Worm (Caenorhabditis elegans) whole organism, L4 larva: Measurements from ENCODE around the gene lron-13.

ENCODE experiments used
- F26F4.8 ChIP-seq: fragments of 200-800 bp; sonication (Bioruptor generic); conservative IDR thresholded peaks from 2 replicates; pipeline ENCODE4 v1.3.6; 2022; ENCODE audit warnings: missing genetic modification characterization, missing compliant biosample characterization
- F44E2.7 ChIP-seq: fragments of 200-800 bp; sonication (Bioruptor generic); IDR thresholded peaks from 2 replicates; pipeline ENCODE4 v2.1.2; 2022; ENCODE audit warnings: missing genetic modification characterization, missing compliant biosample characterization
- F49E8.2 ChIP-seq: sonication (generic microtip); optimal IDR thresholded peaks from 2 replicates; lab custom pipeline; 2016; ENCODE audit warnings: missing compliant biosample characterization, mild to moderate bottlenecking, missing genetic modification characterization, borderline replicate concordance
- Y48G9A.11 ChIP-seq: fragments of 200-800 bp; sonication (Bioruptor generic); IDR thresholded peaks from 2 replicates; pipeline ENCODE4 v1.3.6; 2022; ENCODE audit warnings: missing genetic modification reagents, missing genetic modification characterization, missing compliant biosample characterization
- aha-1 ChIP-seq: fragments of 150-350 bp; peaks from one replicate; lab custom pipeline; 2014; ENCODE audit warnings: missing biosample characterization, missing genetic modification characterization
- arid-1 ChIP-seq: fragments of 200-800 bp; sonication (Bioruptor generic); conservative IDR thresholded peaks from 2 replicates; pipeline ENCODE4 v1.3.6; 2022; ENCODE audit warnings: missing genetic modification reagents, missing genetic modification characterization, missing compliant biosample characterization
- attf-4 ChIP-seq: sonication (generic microtip); optimal IDR thresholded peaks from 3 replicates; lab custom pipeline; 2017; ENCODE audit warnings: missing biosample characterization, missing genetic modification characterization
- ceh-20 ChIP-seq: fragments of 200-800 bp; sonication (Bioruptor generic); IDR thresholded peaks from 2 replicates; pipeline ENCODE4 v1.3.6; 2022; ENCODE audit warnings: missing genetic modification reagents, missing genetic modification characterization, missing compliant biosample characterization
- ceh-28 ChIP-seq: fragments of 150-350 bp; optimal IDR thresholded peaks from 2 replicates; lab custom pipeline; 2014; ENCODE audit warnings: missing biosample characterization, missing genetic modification reagents, missing genetic modification characterization
- ceh-32 ChIP-seq: sonication (generic microtip); optimal IDR thresholded peaks from 2 replicates; lab custom pipeline; 2016; ENCODE audit warnings: mild to moderate bottlenecking, missing genetic modification characterization, missing compliant biosample characterization; ENCODE audit not compliant: poor library complexity
- ceh-62 ChIP-seq: sonication (generic microtip); optimal IDR thresholded peaks from 2 replicates; lab custom pipeline; 2017; ENCODE audit warnings: missing biosample characterization, missing genetic modification characterization
- ctbp-1 ChIP-seq: fragments of 200-800 bp; sonication (Bioruptor generic); IDR thresholded peaks from 2 replicates; pipeline ENCODE4 v1.3.6; 2022; ENCODE audit warnings: missing genetic modification reagents, missing genetic modification characterization, missing compliant biosample characterization
- daf-12 ChIP-seq: fragments of 150-350 bp; optimal IDR thresholded peaks from 2 replicates; lab custom pipeline; 2014; ENCODE audit warnings: missing biosample characterization, missing genetic modification reagents, missing genetic modification characterization
- daf-16 ChIP-seq, 3 experiments: sonication (generic microtip); optimal IDR thresholded peaks; 2 replicates each; lab custom pipeline; 2016 to 2017; ENCODE audit warnings: missing genetic modification characterization in 3 of 3, missing genetic modification reagents in 3 of 3, mild to moderate bottlenecking in 2 of 3, missing compliant biosample characterization in 2 of 3, missing biosample characterization in 1 of 3, moderate library complexity in 1 of 3
- dmd-6 ChIP-seq: fragments of 200-800 bp; sonication (Bioruptor generic); IDR thresholded peaks from 2 replicates; pipeline ENCODE4 v1.3.6; 2022; ENCODE audit warnings: missing genetic modification reagents, missing genetic modification characterization, missing compliant biosample characterization
- dpl-1 ChIP-seq: fragments of 150-350 bp; optimal IDR thresholded peaks from 2 replicates; lab custom pipeline; 2014; ENCODE audit warnings: missing biosample characterization, missing genetic modification reagents, missing genetic modification characterization
- dve-1 ChIP-seq: sonication (generic microtip); optimal IDR thresholded peaks from 2 replicates; lab custom pipeline; 2017; ENCODE audit warnings: antibody characterized with exemption, mild to moderate bottlenecking, missing genetic modification characterization, missing compliant biosample characterization; ENCODE audit not compliant: insufficient read depth
- egl-43 ChIP-seq: fragments of 200-800 bp; sonication (Bioruptor generic); IDR thresholded peaks from 2 replicates; pipeline ENCODE4 v1.3.6; 2022; ENCODE audit warnings: missing genetic modification reagents, missing genetic modification characterization, missing compliant biosample characterization
- fkh-10 ChIP-seq: fragments of 150-350 bp; optimal IDR thresholded peaks from 2 replicates; lab custom pipeline; 2014; ENCODE audit warnings: missing biosample characterization, missing genetic modification reagents, missing genetic modification characterization
- hif-1 ChIP-seq, 2 experiments: sonication (generic microtip); optimal IDR thresholded peaks; 2 replicates each; lab custom pipeline; 2016 to 2017; ENCODE audit warnings: missing compliant biosample characterization in 2 of 2, missing genetic modification characterization in 2 of 2, missing genetic modification reagents in 2 of 2, missing genotype in 2 of 2, mild to moderate bottlenecking in 1 of 2
- hlh-11 ChIP-seq: fragments of 200-800 bp; sonication (Bioruptor generic); optimal IDR thresholded peaks from 2 replicates; lab custom pipeline; 2018; ENCODE audit warnings: mild to moderate bottlenecking, missing genetic modification characterization, missing compliant biosample characterization
- hlh-30 ChIP-seq: sonication (generic microtip); optimal IDR thresholded peaks from 2 replicates; lab custom pipeline; 2017; ENCODE audit warnings: antibody characterized with exemption, mild to moderate bottlenecking, missing genetic modification characterization, missing compliant biosample characterization; ENCODE audit not compliant: insufficient read depth
- hmg-1.1 ChIP-seq: fragments of 200-800 bp; sonication (Bioruptor generic); IDR thresholded peaks from 2 replicates; pipeline ENCODE4 v1.3.6; 2022; ENCODE audit warnings: missing genetic modification reagents, missing genetic modification characterization, missing compliant biosample characterization
- lin-15B ChIP-seq: fragments of 150-350 bp; sonication (generic microtip); optimal IDR thresholded peaks from 3 replicates; lab custom pipeline; 2014; ENCODE audit warnings: missing biosample characterization, missing genetic modification characterization
- lin-38 ChIP-seq: fragments of 200-800 bp; sonication (Bioruptor generic); IDR thresholded peaks from 2 replicates; pipeline ENCODE4 v1.3.6; 2022; ENCODE audit warnings: missing genetic modification reagents, missing genetic modification characterization, missing compliant biosample characterization
- lin-39 ChIP-seq: fragments of 150-350 bp; optimal IDR thresholded peaks from 2 replicates; lab custom pipeline; 2014; ENCODE audit warnings: missing biosample characterization, missing genetic modification reagents, missing genetic modification characterization
- lsy-2 ChIP-seq, 2 experiments: fragments of 150-350 bp in 1 of 2; sonication (generic microtip) in 1 of 2; optimal IDR thresholded peaks; 2 replicates each; lab custom pipeline; 2014 to 2017; ENCODE audit warnings: missing biosample characterization in 2 of 2, missing genetic modification characterization in 2 of 2
- mes-2 ChIP-seq: sonication (generic microtip); optimal IDR thresholded peaks from 2 replicates; lab custom pipeline; 2016; ENCODE audit warnings: missing genotype, mild to moderate bottlenecking, missing genetic modification characterization, missing compliant biosample characterization; ENCODE audit not compliant: poor library complexity, severe bottlenecking
- mxl-3 ChIP-seq: fragments of 200-800 bp; sonication (Bioruptor generic); optimal IDR thresholded peaks from 2 replicates; lab custom pipeline; 2018; ENCODE audit warnings: mild to moderate bottlenecking, missing genetic modification characterization, missing compliant biosample characterization
- nhr-11 ChIP-seq: fragments of 150-350 bp; optimal IDR thresholded peaks from 2 replicates; lab custom pipeline; 2014; ENCODE audit warnings: missing biosample characterization, missing genetic modification characterization
- nhr-28 ChIP-seq: fragments of 150-350 bp; optimal IDR thresholded peaks from 2 replicates; lab custom pipeline; 2014; ENCODE audit warnings: missing biosample characterization, missing genetic modification characterization
- nhr-48 ChIP-seq: sonication (generic microtip); optimal IDR thresholded peaks from 2 replicates; lab custom pipeline; 2016; ENCODE audit warnings: mild to moderate bottlenecking, missing genetic modification characterization, missing compliant biosample characterization
- nhr-6 ChIP-seq: fragments of 150-350 bp; optimal IDR thresholded peaks from 2 replicates; lab custom pipeline; 2014; ENCODE audit warnings: missing biosample characterization, missing genetic modification characterization
- pha-4 ChIP-seq, 2 experiments: fragments of 150-350 bp in 1 of 2; fragments of 200-800 bp in 1 of 2; sonication (Bioruptor generic) in 1 of 2; IDR thresholded peaks in 1 of 2; optimal IDR thresholded peaks in 1 of 2; 2 replicates each; pipeline versions ENCODE4 v1.3.6 to Lab custom; 2014 to 2022; ENCODE audit warnings: missing genetic modification characterization in 2 of 2, missing genetic modification reagents in 2 of 2, missing biosample characterization in 1 of 2, missing compliant biosample characterization in 1 of 2
- pqm-1 ChIP-seq: sonication (generic microtip); optimal IDR thresholded peaks from 2 replicates; lab custom pipeline; 2017; ENCODE audit warnings: missing biosample characterization, missing genetic modification characterization
- rbr-2 ChIP-seq: sonication (generic microtip); optimal IDR thresholded peaks from 2 replicates; lab custom pipeline; 2016; ENCODE audit warnings: missing genotype, missing genetic modification characterization, missing compliant biosample characterization
- snpc-1.2 ChIP-seq: fragments of 200-800 bp; sonication (Bioruptor generic); IDR thresholded peaks from 2 replicates; pipeline ENCODE4 v1.3.6; 2022; ENCODE audit warnings: missing genetic modification reagents, missing genetic modification characterization, missing compliant biosample characterization
- spr-3 ChIP-seq: fragments of 200-800 bp; sonication (Bioruptor generic); optimal IDR thresholded peaks from 2 replicates; lab custom pipeline; 2018; ENCODE audit warnings: mild to moderate bottlenecking, missing genetic modification characterization, missing compliant biosample characterization
- tag-97 ChIP-seq: fragments of 200-800 bp; sonication (Bioruptor generic); IDR thresholded peaks from 2 replicates; pipeline ENCODE4 v1.3.6; 2022; ENCODE audit warnings: missing genetic modification characterization, missing compliant biosample characterization
- tra-1 ChIP-seq: fragments of 200-800 bp; sonication (Bioruptor generic); IDR thresholded peaks from 2 replicates; pipeline ENCODE4 v1.3.6; 2022; ENCODE audit warnings: missing genetic modification reagents, missing genetic modification characterization, missing compliant biosample characterization
- unc-130 ChIP-seq: sonication (generic microtip); optimal IDR thresholded peaks from 2 replicates; lab custom pipeline; 2016; ENCODE audit warnings: missing genetic modification reagents, missing genetic modification characterization, missing compliant biosample characterization
- unc-62 ChIP-seq, 3 experiments: fragments of 150-350 bp in 1 of 3; sonication (generic microtip); optimal IDR thresholded peaks in 2 of 3; peaks in 1 of 3; 1 replicate in 1 of 3; 2 replicates in 2 of 3; lab custom pipeline; 2014 to 2017; ENCODE audit warnings: missing biosample characterization in 3 of 3, missing genetic modification characterization in 3 of 3, missing genetic modification reagents in 3 of 3, missing genotype in 1 of 3
- zip-11 ChIP-seq: fragments of 200-800 bp; sonication (Bioruptor generic); IDR thresholded peaks from 2 replicates; pipeline ENCODE4 v1.3.6; 2022; ENCODE audit warnings: missing genetic modification characterization, missing compliant biosample characterization
- ztf-11 ChIP-seq: fragments of 150-350 bp; optimal IDR thresholded peaks from 2 replicates; lab custom pipeline; 2014; ENCODE audit warnings: missing biosample characterization, missing genetic modification characterization

Gene lron-13

ce11 chrIII:13526702-13527101, 536 bp upstream of the lron-13 start:
- peak; percentile 70 for TF ChIP-seq fkh-10 (GFP tag; lab: Kevin White, UChicago)
- TF ChIP-seq ctbp-1 = peak; percentile 51; the same call in 1 of the 2 replicates
- peak; percentile 37; the same call in 1 of the 2 replicates for TF ChIP-seq snpc-1.2 (GFP tag; lab: Robert Waterston, UW)
- TF ChIP-seq ztf-11 (tag; lab: Kevin White, UChicago) = no peak
- no peak for TF ChIP-seq arid-1 (GFP tag; lab: Robert Waterston, UW)
- TF ChIP-seq, all 104 proteins: peak for 3

- TF ChIP-seq lin-15B (tag; lab: Kevin White, UChicago) (no peak), dve-1 (tag; lab: Kevin White, UChicago) (peak; percentile 27), pha-4 (GFP tag; IDR thresholded peaks at IDR 0.05; lab: Robert Waterston, UW) (no peak), pha-4 (tag; optimal IDR thresholded peaks at IDR 0.05; lab: Kevin White, UChicago) (no peak), daf-12 (tag; lab: Kevin White, UChicago) (no peak), F44E2.7 (GFP tag; lab: Robert Waterston, UW) (no peak), tra-1 (GFP tag; lab: Robert Waterston, UW) (0 out of 2 replicates have a peak, but pooled peaks have one; percentile 50), tag-97 (no peak), hlh-30 (tag; lab: Kevin White, UChicago) (peak; percentile 30), lin-38 (GFP tag; lab: Robert Waterston, UW) (peak; percentile 39), hlh-11 (tag; lab: Kevin White, UChicago) (peak; percentile 48), nhr-28 (tag; lab: Kevin White, UChicago) (peak; percentile 36), daf-16 (GFP tag; optimal IDR thresholded peaks at IDR 0.05; lab: Kevin White, UChicago) (no peak), daf-16 (tag; optimal IDR thresholded peaks at IDR 0.05; lab: Kevin White, UChicago) (peak; percentile 87), ceh-20 (GFP tag; lab: Robert Waterston, UW) (no peak), aha-1 (tag; lab: Kevin White, UChicago) (peak; percentile 92), nhr-6 (no peak), pqm-1 (peak; percentile 39), Y48G9A.11 (no peak), ceh-62 (no peak), lsy-2 (tag; optimal IDR thresholded peaks at IDR 0.05; lab: Kevin White, UChicago) (no peak), dmd-6 (GFP tag; lab: Robert Waterston, UW) (peak; percentile 87)
Measured at ce11 chrIII:13528513-13529249, 1.4 kb downstream of the lron-13 start.

ce11 chrIII:13530017-13530416, 2.8 kb downstream of the lron-13 start:
- TF ChIP-seq mxl-3 (peak; percentile 18), hlh-30 (tag; lab: Kevin White, UChicago) (peak; percentile 48), ceh-28 (tag; lab: Kevin White, UChicago) (no peak), lin-39 (tag; lab: Kevin White, UChicago) (no peak), hif-1 (tag; optimal IDR thresholded peaks at IDR 0.05; lab: Kevin White, UChicago) (peak in 1 of 2 experiments; percentile 38), nhr-28 (tag; lab: Kevin White, UChicago) (peak; percentile 24), unc-130 (peak; percentile 12), nhr-11 (tag; lab: Kevin White, UChicago) (peak; percentile 43), hmg-1.1 (peak; percentile 85), unc-62 (GFP tag; optimal IDR thresholded peaks at IDR 0.05 in 1 of 2; lab: Kevin White, UChicago) (no peak), unc-62 (tag; optimal IDR thresholded peaks at IDR 0.05; lab: Kevin White, UChicago) (no peak), daf-16 (GFP tag; optimal IDR thresholded peaks at IDR 0.05; lab: Kevin White, UChicago) (no peak), daf-16 (tag; optimal IDR thresholded peaks at IDR 0.05; lab: Kevin White, UChicago) (peak; percentile 27), nhr-48 (tag; lab: Kevin White, UChicago) (no peak), dpl-1 (GFP tag; lab: Kevin White, UChicago) (peak; percentile 79), spr-3 (no peak), F26F4.8 (GFP tag; lab: Robert Waterston, UW) (no peak), mes-2 (peak; percentile 73), egl-43 (GFP tag; lab: Robert Waterston, UW) (peak; percentile 50; the same call in 1 of the 2 replicates), ceh-20 (GFP tag; lab: Robert Waterston, UW) (peak; percentile 21; the same call in 1 of the 2 replicates), lin-38 (GFP tag; lab: Robert Waterston, UW) (peak; percentile 95), rbr-2 (tag; lab: Kevin White, UChicago) (peak; percentile 49), attf-4 (no peak), ceh-32 (tag; lab: Kevin White, UChicago) (no peak), F49E8.2 (tag; lab: Kevin White, UChicago) (peak; percentile 10), zip-11 (no peak)
